Worm (Caenorhabditis elegans) whole organism, L4 larva: ENCODE results near the gene nspe-5.

Experiments used
- F10B5.3 ChIP-seq: sonication (generic microtip); optimal IDR thresholded peaks from 2 replicates; lab custom pipeline; 2016; ENCODE audit warnings: mild to moderate bottlenecking, missing genetic modification characterization, missing compliant biosample characterization
- R02D3.7 ChIP-seq: fragments of 150-350 bp; sonication (generic microtip); optimal IDR thresholded peaks from 3 replicates; lab custom pipeline; 2014; ENCODE audit warnings: missing biosample characterization, missing genetic modification characterization
- T26A8.4 ChIP-seq: fragments of 200-800 bp; sonication (Bioruptor generic); IDR thresholded peaks from 2 replicates; pipeline ENCODE4 v1.3.6; 2022; ENCODE audit warnings: missing genetic modification characterization, missing compliant biosample characterization
- Y105C5A.15 ChIP-seq: fragments of 200-800 bp; sonication (Bioruptor generic); IDR thresholded peaks from 2 replicates; pipeline ENCODE4 v1.3.6; 2022; ENCODE audit warnings: missing genetic modification characterization, missing compliant biosample characterization
- Y5F2A.4 ChIP-seq: fragments of 200-800 bp; sonication (Bioruptor generic); optimal IDR thresholded peaks from 2 replicates; lab custom pipeline; 2018; ENCODE audit warnings: mild to moderate bottlenecking, missing genetic modification characterization, missing compliant biosample characterization
- aha-1 ChIP-seq: fragments of 150-350 bp; peaks from one replicate; lab custom pipeline; 2014; ENCODE audit warnings: missing biosample characterization, missing genetic modification characterization
- ama-1 ChIP-seq: fragments of 150-350 bp; optimal IDR thresholded peaks from 2 replicates; lab custom pipeline; 2014; ENCODE audit warnings: inconsistent platforms, mixed read lengths
- attf-4 ChIP-seq: sonication (generic microtip); optimal IDR thresholded peaks from 3 replicates; lab custom pipeline; 2017; ENCODE audit warnings: missing biosample characterization, missing genetic modification characterization
- ceh-20 ChIP-seq: fragments of 200-800 bp; sonication (Bioruptor generic); IDR thresholded peaks from 2 replicates; pipeline ENCODE4 v1.3.6; 2022; ENCODE audit warnings: missing genetic modification reagents, missing genetic modification characterization, missing compliant biosample characterization
- ceh-28 ChIP-seq: fragments of 150-350 bp; optimal IDR thresholded peaks from 2 replicates; lab custom pipeline; 2014; ENCODE audit warnings: missing biosample characterization, missing genetic modification reagents, missing genetic modification characterization
- daf-16 ChIP-seq, 3 experiments: sonication (generic microtip); optimal IDR thresholded peaks; 2 replicates each; lab custom pipeline; 2016 to 2017; ENCODE audit warnings: missing genetic modification characterization in 3 of 3, missing genetic modification reagents in 3 of 3, mild to moderate bottlenecking in 2 of 3, missing compliant biosample characterization in 2 of 3, missing biosample characterization in 1 of 3, moderate library complexity in 1 of 3
- daf-8 ChIP-seq: fragments of 200-800 bp; sonication (Bioruptor generic); IDR thresholded peaks from 2 replicates; pipeline ENCODE4 v1.3.6; 2022; ENCODE audit warnings: missing genetic modification characterization, missing compliant biosample characterization
- dmd-8 ChIP-seq: fragments of 200-800 bp; sonication (Bioruptor generic); IDR thresholded peaks from 2 replicates; pipeline ENCODE4 v1.3.6; 2022; ENCODE audit warnings: missing genetic modification characterization, missing compliant biosample characterization
- dmd-9 ChIP-seq: fragments of 200-800 bp; sonication (Bioruptor generic); IDR thresholded peaks from 2 replicates; pipeline ENCODE4 v1.3.6; 2022; ENCODE audit warnings: missing genetic modification reagents, missing genetic modification characterization, missing compliant biosample characterization
- dve-1 ChIP-seq: sonication (generic microtip); optimal IDR thresholded peaks from 2 replicates; lab custom pipeline; 2017; ENCODE audit warnings: antibody characterized with exemption, mild to moderate bottlenecking, missing genetic modification characterization, missing compliant biosample characterization; ENCODE audit not compliant: insufficient read depth
- egl-27 ChIP-seq: sonication (generic microtip); optimal IDR thresholded peaks from 3 replicates; lab custom pipeline; 2017; ENCODE audit warnings: missing biosample characterization, missing genetic modification reagents, missing genetic modification characterization
- gei-8 ChIP-seq: fragments of 200-800 bp; sonication (Bioruptor generic); optimal IDR thresholded peaks from 2 replicates; lab custom pipeline; 2018; ENCODE audit warnings: mild to moderate bottlenecking, missing genetic modification characterization, missing compliant biosample characterization
- hif-1 ChIP-seq, 2 experiments: sonication (generic microtip); optimal IDR thresholded peaks; 2 replicates each; lab custom pipeline; 2016 to 2017; ENCODE audit warnings: missing compliant biosample characterization in 2 of 2, missing genetic modification characterization in 2 of 2, missing genetic modification reagents in 2 of 2, missing genotype in 2 of 2, mild to moderate bottlenecking in 1 of 2
- hlh-11 ChIP-seq: fragments of 200-800 bp; sonication (Bioruptor generic); optimal IDR thresholded peaks from 2 replicates; lab custom pipeline; 2018; ENCODE audit warnings: mild to moderate bottlenecking, missing genetic modification characterization, missing compliant biosample characterization
- hlh-30 ChIP-seq: sonication (generic microtip); optimal IDR thresholded peaks from 2 replicates; lab custom pipeline; 2017; ENCODE audit warnings: antibody characterized with exemption, mild to moderate bottlenecking, missing genetic modification characterization, missing compliant biosample characterization; ENCODE audit not compliant: insufficient read depth
- jun-1 ChIP-seq: fragments of 150-350 bp; optimal IDR thresholded peaks from 2 replicates; lab custom pipeline; 2014; ENCODE audit warnings: missing biosample characterization, missing genetic modification reagents, missing genetic modification characterization
- lin-13 ChIP-seq: fragments of 150-350 bp; optimal IDR thresholded peaks from 2 replicates; lab custom pipeline; 2014; ENCODE audit warnings: missing biosample characterization, missing genetic modification reagents, missing genetic modification characterization
- lir-3 ChIP-seq: sonication (generic microtip); optimal IDR thresholded peaks from 2 replicates; lab custom pipeline; 2016; ENCODE audit warnings: mild to moderate bottlenecking, missing genetic modification characterization, missing compliant biosample characterization
- lsy-2 ChIP-seq, 2 experiments: fragments of 150-350 bp in 1 of 2; sonication (generic microtip) in 1 of 2; optimal IDR thresholded peaks; 2 replicates each; lab custom pipeline; 2014 to 2017; ENCODE audit warnings: missing biosample characterization in 2 of 2, missing genetic modification characterization in 2 of 2
- madf-9 ChIP-seq: fragments of 200-800 bp; sonication (Bioruptor generic); conservative IDR thresholded peaks from 2 replicates; pipeline ENCODE4 v1.3.6; 2022; ENCODE audit warnings: missing genetic modification reagents, missing genetic modification characterization, missing compliant biosample characterization
- mdl-1 ChIP-seq, 2 experiments: fragments of 150-350 bp in 1 of 2; sonication (generic microtip) in 1 of 2; optimal IDR thresholded peaks; 2 replicates each; lab custom pipeline; 2014 to 2017; ENCODE audit warnings: missing biosample characterization in 2 of 2, missing genetic modification characterization in 2 of 2
- mdt-29 ChIP-seq: fragments of 200-800 bp; sonication (Bioruptor generic); IDR thresholded peaks from 2 replicates; pipeline ENCODE4 v1.3.6; 2022; ENCODE audit warnings: missing genetic modification reagents, missing genetic modification characterization, missing compliant biosample characterization
- mes-2 ChIP-seq: sonication (generic microtip); optimal IDR thresholded peaks from 2 replicates; lab custom pipeline; 2016; ENCODE audit warnings: missing genotype, mild to moderate bottlenecking, missing genetic modification characterization, missing compliant biosample characterization; ENCODE audit not compliant: poor library complexity, severe bottlenecking
- mxl-3 ChIP-seq: fragments of 200-800 bp; sonication (Bioruptor generic); optimal IDR thresholded peaks from 2 replicates; lab custom pipeline; 2018; ENCODE audit warnings: mild to moderate bottlenecking, missing genetic modification characterization, missing compliant biosample characterization
- nhr-102 ChIP-seq: sonication (generic microtip); optimal IDR thresholded peaks from 2 replicates; lab custom pipeline; 2016; ENCODE audit warnings: mild to moderate bottlenecking, missing genetic modification characterization, moderate library complexity, missing compliant biosample characterization
- nhr-11 ChIP-seq: fragments of 150-350 bp; optimal IDR thresholded peaks from 2 replicates; lab custom pipeline; 2014; ENCODE audit warnings: missing biosample characterization, missing genetic modification characterization
- nhr-25 ChIP-seq: sonication (generic microtip); optimal IDR thresholded peaks from 2 replicates; lab custom pipeline; 2017; ENCODE audit warnings: missing genetic modification characterization, mild to moderate bottlenecking, missing compliant biosample characterization, antibody characterized with exemption, moderate library complexity, borderline replicate concordance; ENCODE audit not compliant: insufficient read depth
- nhr-28 ChIP-seq: fragments of 150-350 bp; optimal IDR thresholded peaks from 2 replicates; lab custom pipeline; 2014; ENCODE audit warnings: missing biosample characterization, missing genetic modification characterization
- nhr-41 ChIP-seq: fragments of 200-800 bp; sonication (Bioruptor generic); IDR thresholded peaks from 2 replicates; pipeline ENCODE4 v1.3.6; 2022; ENCODE audit warnings: missing genetic modification reagents, missing genetic modification characterization, missing compliant biosample characterization
- nhr-42 ChIP-seq: fragments of 200-800 bp; sonication (Bioruptor generic); IDR thresholded peaks from 2 replicates; pipeline ENCODE4 v1.3.6; 2022; ENCODE audit warnings: missing genetic modification characterization, missing compliant biosample characterization
- nhr-48 ChIP-seq: sonication (generic microtip); optimal IDR thresholded peaks from 2 replicates; lab custom pipeline; 2016; ENCODE audit warnings: mild to moderate bottlenecking, missing genetic modification characterization, missing compliant biosample characterization
- pqm-1 ChIP-seq: sonication (generic microtip); optimal IDR thresholded peaks from 2 replicates; lab custom pipeline; 2017; ENCODE audit warnings: missing biosample characterization, missing genetic modification characterization
- saeg-2 ChIP-seq: fragments of 200-800 bp; sonication (Bioruptor generic); IDR thresholded peaks from 2 replicates; pipeline ENCODE4 v1.3.6; 2022; ENCODE audit warnings: missing genetic modification reagents, missing genetic modification characterization, missing compliant biosample characterization
- sdz-12 ChIP-seq: fragments of 200-800 bp; sonication (Bioruptor generic); optimal IDR thresholded peaks from 2 replicates; lab custom pipeline; 2018; ENCODE audit warnings: mild to moderate bottlenecking, missing genetic modification characterization, missing compliant biosample characterization
- set-16 ChIP-seq: fragments of 200-800 bp; sonication (Bioruptor generic); IDR thresholded peaks from 2 replicates; pipeline ENCODE4 v1.3.6; 2022; ENCODE audit warnings: missing genetic modification reagents, missing genetic modification characterization, missing compliant biosample characterization
- spr-1 ChIP-seq: sonication (generic microtip); optimal IDR thresholded peaks from 2 replicates; lab custom pipeline; 2016; ENCODE audit warnings: mild to moderate bottlenecking, missing genetic modification characterization, missing compliant biosample characterization
- tag-97 ChIP-seq: fragments of 200-800 bp; sonication (Bioruptor generic); IDR thresholded peaks from 2 replicates; pipeline ENCODE4 v1.3.6; 2022; ENCODE audit warnings: missing genetic modification characterization, missing compliant biosample characterization
- unc-62 ChIP-seq, 3 experiments: fragments of 150-350 bp in 1 of 3; sonication (generic microtip); optimal IDR thresholded peaks in 2 of 3; peaks in 1 of 3; 1 replicate in 1 of 3; 2 replicates in 2 of 3; lab custom pipeline; 2014 to 2017; ENCODE audit warnings: missing biosample characterization in 3 of 3, missing genetic modification characterization in 3 of 3, missing genetic modification reagents in 3 of 3, missing genotype in 1 of 3
- vab-7 ChIP-seq: fragments of 200-800 bp; sonication (Bioruptor generic); IDR thresholded peaks from 2 replicates; pipeline ENCODE4 v1.3.6; 2022; ENCODE audit warnings: missing genetic modification reagents, missing genetic modification characterization, missing compliant biosample characterization
- zag-1 ChIP-seq: fragments of 150-350 bp; optimal IDR thresholded peaks from 2 replicates; lab custom pipeline; 2014; ENCODE audit warnings: missing biosample characterization, missing genetic modification characterization
- zfp-3 ChIP-seq: fragments of 200-800 bp; sonication (Bioruptor generic); conservative IDR thresholded peaks from 2 replicates; pipeline ENCODE4 v1.3.6; 2022; ENCODE audit warnings: missing genetic modification reagents, missing genetic modification characterization, missing compliant biosample characterization
- zip-11 ChIP-seq: fragments of 200-800 bp; sonication (Bioruptor generic); IDR thresholded peaks from 2 replicates; pipeline ENCODE4 v1.3.6; 2022; ENCODE audit warnings: missing genetic modification characterization, missing compliant biosample characterization
- zip-2 ChIP-seq: fragments of 150-350 bp; optimal IDR thresholded peaks from 2 replicates; lab custom pipeline; 2014; ENCODE audit warnings: missing biosample characterization, missing genetic modification characterization
- ztf-11 ChIP-seq: fragments of 150-350 bp; optimal IDR thresholded peaks from 2 replicates; lab custom pipeline; 2014; ENCODE audit warnings: missing biosample characterization, missing genetic modification characterization

nspe-5 gene

DNA sequence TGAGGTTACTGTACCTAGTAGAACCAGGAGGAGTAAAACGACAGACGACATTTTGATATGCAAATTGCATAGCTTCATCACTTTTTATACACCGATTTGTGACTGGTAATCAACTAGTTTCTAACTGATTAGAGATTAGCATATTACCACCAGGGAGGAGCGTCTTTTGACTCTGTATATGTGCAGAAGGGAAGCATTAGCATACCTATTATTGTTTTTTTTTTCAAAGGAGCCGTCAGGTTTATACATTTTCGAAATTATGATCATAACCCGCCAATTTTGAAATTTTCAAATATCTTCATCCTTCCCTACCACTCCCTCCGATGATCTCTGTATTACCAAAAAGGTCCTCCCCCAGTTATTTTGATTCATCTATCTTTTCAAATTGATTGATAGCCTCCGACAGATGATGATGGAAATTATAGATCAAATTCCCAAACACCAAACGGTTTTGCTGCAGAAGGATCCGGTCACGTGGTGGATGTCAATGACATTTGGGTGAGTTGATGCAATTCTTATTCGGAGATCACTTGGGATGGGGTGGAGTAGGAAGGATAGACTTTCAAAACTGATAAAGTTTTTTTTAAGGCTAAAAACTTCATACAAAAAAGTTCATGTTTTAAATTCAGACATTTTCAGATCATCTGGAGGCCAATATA lies 6.6 kb upstream of the nspe-5 start, which contains the start of gene nspe-8:
Gene nspe-8 (minus strand): TSS at position 51 of the 659 bp plus-strand sequence.
- no peak for TF ChIP-seq ceh-28 (tag; lab: Kevin White, UChicago)
- TF ChIP-seq egl-27 (tag; lab: Kevin White, UChicago) = no peak
- TF ChIP-seq mes-2 (tag; lab: Kevin White, UChicago) = no peak
- no peak for TF ChIP-seq mxl-3 (GFP tag; lab: Kevin White, UChicago)
- no peak for TF ChIP-seq spr-1 (tag; lab: Kevin White, UChicago)
- TF ChIP-seq mdl-1 (tag; optimal IDR thresholded peaks at IDR 0.05; lab: Kevin White, UChicago) = peak in 1 of 2 experiments; percentile 68
- no peak for TF ChIP-seq zip-2 (tag; lab: Kevin White, UChicago)
- TF ChIP-seq unc-62 (GFP tag; optimal IDR thresholded peaks at IDR 0.05 in 1 of 2; lab: Kevin White, UChicago) = peak in 1 of 2 experiments; percentile 76
- no peak for TF ChIP-seq unc-62 (tag; optimal IDR thresholded peaks at IDR 0.05; lab: Kevin White, UChicago)
- TF ChIP-seq nhr-11 = no peak
- no peak for TF ChIP-seq gei-8
- no peak for TF ChIP-seq saeg-2 (GFP tag; lab: Robert Waterston, UW)
- TF ChIP-seq mdt-29 = no peak
- TF ChIP-seq attf-4 (tag; lab: Kevin White, UChicago) = no peak
- TF ChIP-seq nhr-41 = no peak
- peak; percentile 47 for TF ChIP-seq hlh-11 (tag; lab: Kevin White, UChicago)
- TF ChIP-seq nhr-42 (GFP tag; lab: Robert Waterston, UW) = no peak
- no peak for TF ChIP-seq lsy-2 (tag; optimal IDR thresholded peaks at IDR 0.05; lab: Kevin White, UChicago)
- TF ChIP-seq Y105C5A.15 (GFP tag; lab: Robert Waterston, UW) = no peak
- peak; percentile 79 for TF ChIP-seq nhr-28 (tag; lab: Kevin White, UChicago)
- no peak for TF ChIP-seq nhr-25 (tag; lab: Kevin White, UChicago)
- TF ChIP-seq hif-1 (tag; optimal IDR thresholded peaks at IDR 0.05; lab: Kevin White, UChicago) = peak in 1 of 2 experiments; percentile 71
- TF ChIP-seq lir-3 = no peak
- TF ChIP-seq zfp-3 = no peak
- no peak for TF ChIP-seq vab-7 (GFP tag; lab: Robert Waterston, UW)
- TF ChIP-seq zag-1 (tag; lab: Kevin White, UChicago) = no peak
- TF ChIP-seq lin-13 (GFP tag; lab: Kevin White, UChicago) = no peak
- no peak for TF ChIP-seq daf-8 (GFP tag; lab: Robert Waterston, UW)
- TF ChIP-seq ama-1 = no peak
- peak; percentile 43 for TF ChIP-seq hlh-30 (tag; lab: Kevin White, UChicago)
- no peak for TF ChIP-seq sdz-12 (GFP tag; lab: Kevin White, UChicago)
- no peak for TF ChIP-seq zip-11
- TF ChIP-seq pqm-1 (tag; lab: Kevin White, UChicago) = no peak
- TF ChIP-seq ceh-20 (GFP tag; lab: Robert Waterston, UW) = peak; percentile 75
- no peak for TF ChIP-seq nhr-102 (tag; lab: Kevin White, UChicago)
- no peak for TF ChIP-seq set-16 (GFP tag; lab: Robert Waterston, UW)
- TF ChIP-seq tag-97 (GFP tag; lab: Robert Waterston, UW) = no peak
- no peak for TF ChIP-seq nhr-48
- TF ChIP-seq dmd-8 (GFP tag; lab: Robert Waterston, UW) = no peak
- TF ChIP-seq madf-9 (GFP tag; lab: Robert Waterston, UW) = no peak
- TF ChIP-seq R02D3.7 = no peak
- no peak for TF ChIP-seq Y5F2A.4 (GFP tag; lab: Kevin White, UChicago)
- TF ChIP-seq aha-1 (tag; lab: Kevin White, UChicago) = peak; percentile 95
- TF ChIP-seq T26A8.4 (GFP tag; lab: Robert Waterston, UW) = no peak
- TF ChIP-seq daf-16 (GFP tag; optimal IDR thresholded peaks at IDR 0.05; lab: Kevin White, UChicago) = no peak
- TF ChIP-seq daf-16 (tag; optimal IDR thresholded peaks at IDR 0.05; lab: Kevin White, UChicago) = no peak
- TF ChIP-seq dve-1 (tag; lab: Kevin White, UChicago) = no peak
- no peak for TF ChIP-seq ztf-11 (tag; lab: Kevin White, UChicago)
- TF ChIP-seq dmd-9 = no peak
- no peak for TF ChIP-seq F10B5.3 (tag; lab: Kevin White, UChicago)
- no peak for TF ChIP-seq jun-1 (tag; lab: Kevin White, UChicago)
